Worm (Caenorhabditis elegans) whole organism, early embryonic: ENCODE data around the gene M142.8.

ENCODE experiments used
- B0310.2 ChIP-seq: sonication (generic microtip); optimal IDR thresholded peaks from 2 replicates; lab custom pipeline; 2016; ENCODE audit warnings: mild to moderate bottlenecking, missing genetic modification characterization, missing compliant biosample characterization
- F13C5.2 ChIP-seq: sonication (generic microtip); optimal IDR thresholded peaks from 2 replicates; lab custom pipeline; 2017; ENCODE audit warnings: mild to moderate bottlenecking, missing genetic modification characterization, inconsistent platforms, missing compliant biosample characterization
- aly-1 ChIP-seq: sonication (generic microtip); optimal IDR thresholded peaks from 2 replicates; lab custom pipeline; 2016; ENCODE audit warnings: missing genetic modification characterization, missing compliant biosample characterization
- ama-1 ChIP-seq: fragments of 150-350 bp; optimal IDR thresholded peaks from 2 replicates; lab custom pipeline; 2014
- ceh-13 ChIP-seq: fragments of 200-800 bp; sonication (Bioruptor generic); optimal IDR thresholded peaks from 2 replicates; lab custom pipeline; 2018; ENCODE audit warnings: mild to moderate bottlenecking, missing genetic modification characterization, missing compliant biosample characterization
- ceh-36 ChIP-seq: sonication (generic microtip); optimal IDR thresholded peaks from 2 replicates; lab custom pipeline; 2016; ENCODE audit warnings: missing genetic modification characterization, inconsistent platforms, missing compliant biosample characterization
- ets-7 ChIP-seq: sonication (generic microtip); optimal IDR thresholded peaks from 2 replicates; lab custom pipeline; 2016; ENCODE audit warnings: missing genotype, missing genetic modification characterization, missing compliant biosample characterization
- flt-1 ChIP-seq: fragments of 200-800 bp; sonication (Bioruptor generic); IDR thresholded peaks from 2 replicates; pipeline ENCODE4 v1.3.6; 2022; ENCODE audit warnings: missing genetic modification characterization, missing compliant biosample characterization
- hmbx-1 ChIP-seq: sonication (generic microtip); optimal IDR thresholded peaks from 2 replicates; lab custom pipeline; 2016; ENCODE audit warnings: mild to moderate bottlenecking, missing genetic modification characterization, missing compliant biosample characterization
- hmg-4 ChIP-seq: fragments of 200-800 bp; sonication (Bioruptor generic); optimal IDR thresholded peaks from 2 replicates; lab custom pipeline; 2018; ENCODE audit warnings: mild to moderate bottlenecking, missing genetic modification characterization, missing compliant biosample characterization
- hnd-1 ChIP-seq: sonication (generic microtip); optimal IDR thresholded peaks from 2 replicates; lab custom pipeline; 2016; ENCODE audit warnings: missing genetic modification characterization, missing compliant biosample characterization
- pes-1 ChIP-seq: fragments of 200-800 bp; sonication (Bioruptor generic); IDR thresholded peaks from 2 replicates; pipeline ENCODE4 v1.3.6; 2022; ENCODE audit warnings: missing genetic modification reagents, missing genetic modification characterization, missing compliant biosample characterization
- scrt-1 ChIP-seq: fragments of 200-800 bp; sonication (Bioruptor generic); IDR thresholded peaks from 2 replicates; pipeline ENCODE4 v1.3.6; 2022; ENCODE audit warnings: missing genetic modification characterization, missing compliant biosample characterization
- sea-1 ChIP-seq: fragments of 200-800 bp; sonication (Bioruptor generic); conservative IDR thresholded peaks from 2 replicates; pipeline ENCODE4 v1.3.6; 2022; ENCODE audit warnings: missing genetic modification characterization, missing compliant biosample characterization
- tbx-11 ChIP-seq: fragments of 200-800 bp; sonication (Bioruptor generic); IDR thresholded peaks from 2 replicates; pipeline ENCODE4 v1.3.6; 2022; ENCODE audit warnings: missing genetic modification characterization, missing compliant biosample characterization
- tbx-37 ChIP-seq: fragments of 200-800 bp; sonication (Bioruptor generic); conservative IDR thresholded peaks from 2 replicates; pipeline ENCODE4 v1.3.6; 2022; ENCODE audit warnings: missing genetic modification reagents, missing genetic modification characterization, missing compliant biosample characterization
- tra-4 ChIP-seq: sonication (generic microtip); optimal IDR thresholded peaks from 2 replicates; lab custom pipeline; 2017; ENCODE audit warnings: missing genetic modification characterization, missing compliant biosample characterization

Gene M142.8

DNA sequence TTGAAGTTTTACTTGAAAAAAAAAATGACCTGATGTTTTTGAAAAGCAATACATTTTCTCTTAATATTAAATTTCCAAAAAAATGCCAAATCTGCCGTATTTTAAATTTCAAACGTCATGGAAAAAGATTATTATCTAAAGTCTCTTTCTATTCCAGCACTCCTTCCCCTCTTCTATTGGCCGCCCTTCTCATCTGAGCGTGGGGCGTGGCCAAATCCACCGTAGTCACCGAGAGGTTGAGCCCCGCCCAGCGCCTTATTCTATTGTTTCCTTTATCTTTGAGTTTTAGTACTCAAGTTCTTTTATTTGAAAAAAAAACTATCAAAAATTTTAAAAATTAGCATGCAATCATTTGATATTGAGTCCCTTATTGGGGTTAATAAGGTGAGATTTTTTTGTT lies 13.4 kb upstream of the M142.8 start, which contains the start of gene vab-7:
Gene vab-7 (plus strand): TSS at position 301 of the 400 bp plus-strand sequence.
- TF ChIP-seq scrt-1 (GFP tag; lab: Robert Waterston, UW) (no peak), aly-1 (tag; lab: Kevin White, UChicago) (no peak), sea-1 (GFP tag; lab: Robert Waterston, UW) (no peak), flt-1 (GFP tag; lab: Robert Waterston, UW) (no peak), hmg-4 (GFP tag; lab: Kevin White, UChicago) (no peak), ets-7 (no peak), hnd-1 (no peak), tbx-11 (GFP tag; lab: Robert Waterston, UW) (no peak), ceh-36 (tag; lab: Kevin White, UChicago) (no peak), F13C5.2 (tag; lab: Kevin White, UChicago) (no peak), tbx-37 (no peak), ama-1 (lab: Kevin White, UChicago) (no peak), hmbx-1 (tag; lab: Kevin White, UChicago) (no peak)

DNA sequence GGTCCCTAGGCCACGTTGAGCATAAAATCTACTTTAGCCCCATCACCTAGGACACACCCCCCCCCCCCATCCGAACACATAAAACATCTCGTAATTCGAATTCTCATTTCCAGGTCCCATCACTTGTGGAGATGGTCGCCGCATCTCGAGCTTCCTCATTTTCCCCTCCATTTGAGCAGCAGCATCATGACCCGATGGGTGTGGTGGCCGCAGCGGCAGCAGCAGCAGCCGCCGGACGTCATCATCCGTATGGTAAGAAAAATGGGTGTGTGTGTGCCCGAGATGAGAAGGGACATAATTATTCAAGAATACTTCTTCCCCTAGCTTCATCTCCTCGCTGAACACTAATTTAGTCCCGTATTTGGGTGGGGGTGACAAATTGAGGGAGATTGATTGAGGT lies 12.0 kb upstream of the M142.8 start:
- no peak for TF ChIP-seq ceh-13 (GFP tag; lab: Kevin White, UChicago)
- no peak for TF ChIP-seq pes-1
- TF ChIP-seq sea-1 (GFP tag; lab: Robert Waterston, UW) = no peak
- no peak for TF ChIP-seq hmg-4 (GFP tag; lab: Kevin White, UChicago)
- TF ChIP-seq tbx-11 (GFP tag; lab: Robert Waterston, UW) = no peak
- no peak for TF ChIP-seq flt-1 (GFP tag; lab: Robert Waterston, UW)
- TF ChIP-seq scrt-1 (GFP tag; lab: Robert Waterston, UW) = no peak
- TF ChIP-seq aly-1 (tag; lab: Kevin White, UChicago) = no peak
- no peak for TF ChIP-seq hnd-1
- TF ChIP-seq ets-7 = no peak
- no peak for TF ChIP-seq hmbx-1 (tag; lab: Kevin White, UChicago)
- TF ChIP-seq F13C5.2 (tag; lab: Kevin White, UChicago) = no peak
- TF ChIP-seq ama-1 (lab: Kevin White, UChicago) = no peak
- no peak for TF ChIP-seq tra-4
- no peak for TF ChIP-seq B0310.2 (tag; lab: Kevin White, UChicago)
- no peak for TF ChIP-seq tbx-37
- TF ChIP-seq ceh-36 (tag; lab: Kevin White, UChicago) = no peak

DNA sequence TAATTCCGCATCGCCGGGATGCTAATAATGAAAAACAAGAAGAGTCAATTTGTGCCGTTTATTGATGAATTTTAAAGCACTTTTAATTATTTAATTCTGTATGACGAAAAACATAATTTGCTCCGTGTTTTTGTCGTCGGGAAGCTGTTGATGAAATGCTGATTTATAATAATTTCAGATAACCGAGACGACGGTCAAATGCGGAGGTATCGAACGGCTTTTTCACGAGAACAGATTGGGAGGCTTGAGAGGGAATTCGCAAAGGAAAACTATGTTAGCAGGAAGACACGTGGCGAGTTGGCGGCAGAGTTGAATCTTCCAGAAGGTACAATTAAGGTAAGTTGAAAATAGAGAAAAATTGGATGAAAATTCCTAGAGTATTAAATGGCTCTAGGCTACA lies 9.9 kb upstream of the M142.8 start:
- TF ChIP-seq flt-1 (GFP tag; lab: Robert Waterston, UW) (no peak), tra-4 (no peak), F13C5.2 (tag; lab: Kevin White, UChicago) (no peak), tbx-11 (GFP tag; lab: Robert Waterston, UW) (no peak), ets-7 (no peak), tbx-37 (no peak), aly-1 (tag; lab: Kevin White, UChicago) (no peak), ceh-13 (GFP tag; lab: Kevin White, UChicago) (no peak), hmbx-1 (tag; lab: Kevin White, UChicago) (no peak)

DNA sequence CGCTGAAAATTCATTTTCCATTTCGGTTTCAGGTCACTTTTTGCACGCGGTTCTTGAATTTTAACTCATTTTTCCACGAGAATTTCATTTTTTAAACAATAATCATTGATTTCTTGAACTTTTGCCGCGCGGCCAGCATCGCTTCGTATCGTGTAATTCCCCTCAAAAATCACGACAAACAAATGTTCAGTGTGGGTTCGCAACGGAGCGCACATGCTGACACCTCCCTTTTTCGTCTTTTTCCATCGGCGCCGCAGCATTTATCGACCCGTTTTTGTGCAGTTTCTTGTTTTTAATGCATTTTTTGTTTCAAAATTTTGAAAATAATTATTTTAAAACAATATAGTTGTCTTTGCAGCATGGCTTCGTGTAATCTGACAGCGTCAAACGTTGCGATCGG lies 2.6 kb upstream of the M142.8 start, which contains the start of gene M142.5:
Gene M142.5 (plus strand): TSS at position 352 of the 400 bp plus-strand sequence.
- TF ChIP-seq flt-1 (GFP tag; lab: Robert Waterston, UW) (no peak), hmbx-1 (tag; lab: Kevin White, UChicago) (no peak)

DNA sequence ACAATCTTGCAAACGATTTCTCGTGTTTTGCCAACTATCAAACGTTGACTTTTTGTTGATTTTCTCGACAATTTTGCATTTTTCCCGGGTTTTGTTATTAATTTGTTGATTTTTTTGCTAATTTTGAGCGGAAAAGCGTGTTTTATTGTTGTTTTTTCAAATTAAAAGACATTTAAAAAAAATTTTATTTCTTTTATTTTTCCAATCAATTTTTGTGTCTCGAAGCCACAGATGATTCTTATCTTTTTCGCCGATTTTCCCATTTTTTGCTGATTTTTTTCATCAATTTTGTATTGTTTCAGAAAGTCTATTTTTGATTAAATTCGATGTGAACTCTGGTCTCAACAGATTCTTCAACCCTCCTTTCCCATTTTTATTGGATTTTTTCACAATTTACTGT lies 2.5 kb downstream of the M142.8 start, which contains the start of gene rle-1:
Gene rle-1 (plus strand): TSS at position 301 of the 400 bp plus-strand sequence.
- no peak for TF ChIP-seq ceh-13 (GFP tag; lab: Kevin White, UChicago)

DNA sequence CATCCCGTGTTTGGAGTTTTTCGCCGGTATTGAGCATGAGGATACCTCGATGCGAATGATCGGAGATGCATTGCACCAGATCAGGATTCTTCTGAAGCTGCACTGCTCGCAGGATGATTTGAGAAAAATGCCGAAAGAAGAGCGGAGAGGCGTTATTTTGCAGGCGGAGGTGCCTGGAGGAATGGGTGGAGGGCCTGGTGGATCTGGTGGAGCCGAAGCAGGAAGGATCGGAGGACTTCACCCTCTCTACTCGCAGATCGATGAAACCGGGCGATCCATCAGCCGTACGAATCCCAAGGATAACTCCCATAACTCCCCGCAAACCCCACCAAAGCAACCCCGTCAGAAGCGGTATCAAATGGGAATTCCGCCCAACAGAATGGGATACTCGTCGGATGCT lies 5.8 kb downstream of the M142.8 start:
- TF ChIP-seq ceh-13 (GFP tag; lab: Kevin White, UChicago) (no peak), ets-7 (no peak), hmbx-1 (tag; lab: Kevin White, UChicago) (no peak), B0310.2 (tag; lab: Kevin White, UChicago) (no peak), hmg-4 (GFP tag; lab: Kevin White, UChicago) (no peak), scrt-1 (GFP tag; lab: Robert Waterston, UW) (no peak), hnd-1 (no peak)

DNA sequence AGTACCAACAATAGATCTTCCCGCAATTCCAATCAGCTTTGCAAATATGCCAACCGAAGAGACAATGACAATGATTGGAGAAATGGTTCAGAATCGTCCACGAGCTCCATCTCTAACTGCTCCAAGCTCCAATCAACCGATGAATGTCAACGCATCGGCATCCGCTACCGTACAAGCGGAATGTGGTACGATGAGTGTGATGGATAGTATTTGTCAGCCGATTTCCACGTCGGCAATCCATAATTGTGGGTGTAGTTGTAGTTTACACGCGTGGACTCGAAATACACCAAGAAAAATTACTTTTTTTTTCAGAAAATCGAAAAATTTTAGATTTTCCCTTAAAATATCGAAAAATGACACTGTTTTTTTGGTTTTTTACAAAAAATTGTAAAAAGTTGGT lies 9.5 kb downstream of the M142.8 start:
- TF ChIP-seq ceh-36 (tag; lab: Kevin White, UChicago) = no peak
- TF ChIP-seq ama-1 (lab: Kevin White, UChicago) = no peak
- TF ChIP-seq sea-1 (GFP tag; lab: Robert Waterston, UW) = no peak
- no peak for TF ChIP-seq tbx-11 (GFP tag; lab: Robert Waterston, UW)
- no peak for TF ChIP-seq hmg-4 (GFP tag; lab: Kevin White, UChicago)
- no peak for TF ChIP-seq tra-4
- TF ChIP-seq ets-7 = no peak
- TF ChIP-seq scrt-1 (GFP tag; lab: Robert Waterston, UW) = no peak
- no peak for TF ChIP-seq F13C5.2 (tag; lab: Kevin White, UChicago)
- no peak for TF ChIP-seq hmbx-1 (tag; lab: Kevin White, UChicago)
- no peak for TF ChIP-seq flt-1 (GFP tag; lab: Robert Waterston, UW)
- TF ChIP-seq aly-1 (tag; lab: Kevin White, UChicago) = no peak
- TF ChIP-seq pes-1 = no peak
- TF ChIP-seq ceh-13 (GFP tag; lab: Kevin White, UChicago) = no peak
- TF ChIP-seq tbx-37 = no peak
- no peak for TF ChIP-seq hnd-1
- TF ChIP-seq B0310.2 (tag; lab: Kevin White, UChicago) = no peak

DNA sequence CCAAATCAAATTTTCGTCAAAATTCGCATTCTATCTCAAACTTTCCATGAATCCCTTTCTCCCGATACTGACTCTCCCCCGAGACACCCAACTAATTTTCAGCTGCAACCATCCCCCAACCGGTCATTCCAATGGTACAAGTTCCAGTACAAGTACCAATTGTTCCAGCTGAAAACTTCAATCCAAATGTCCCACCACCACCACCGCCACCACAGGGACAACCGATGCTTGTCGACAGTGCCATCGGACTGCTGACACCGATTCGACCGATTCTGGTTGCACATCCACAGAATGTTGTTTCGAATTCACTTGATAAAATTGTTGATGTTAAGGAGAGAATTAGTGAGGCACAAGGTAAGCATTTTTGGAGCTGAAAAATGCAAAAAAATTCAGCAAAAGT lies 12.1 kb downstream of the M142.8 start:
- TF ChIP-seq F13C5.2 (tag; lab: Kevin White, UChicago) (no peak), sea-1 (GFP tag; lab: Robert Waterston, UW) (no peak)
